Worm (Caenorhabditis elegans) whole organism, L4 larva: ENCODE measurements around the gene C45G9.6.
"Not testable (repeated sequence)": the region's sequence is repeated elsewhere in the genome, so short reads cannot be mapped to it uniquely, and the experiment has no call there.

ENCODE experiments used
- T20F7.1 ChIP-seq: fragments of 200-800 bp; sonication (Bioruptor generic); optimal IDR thresholded peaks from 2 replicates; lab custom pipeline; 2018; ENCODE audit warnings: mild to moderate bottlenecking, missing genetic modification characterization, missing compliant biosample characterization
- T26A8.4 ChIP-seq: fragments of 200-800 bp; sonication (Bioruptor generic); IDR thresholded peaks from 2 replicates; pipeline ENCODE4 v1.3.6; 2022; ENCODE audit warnings: missing genetic modification characterization, missing compliant biosample characterization
- ZK337.2 ChIP-seq: fragments of 200-800 bp; sonication (Bioruptor generic); IDR thresholded peaks from 2 replicates; pipeline ENCODE4 v1.3.6; 2022; ENCODE audit warnings: missing genetic modification reagents, missing genetic modification characterization, missing compliant biosample characterization
- ZK546.5 ChIP-seq, 2 experiments: sonication (generic microtip); optimal IDR thresholded peaks; 2 replicates each; lab custom pipeline; 2017; ENCODE audit warnings: missing biosample characterization in 2 of 2, missing genetic modification characterization in 2 of 2
- aha-1 ChIP-seq: fragments of 150-350 bp; peaks from one replicate; lab custom pipeline; 2014; ENCODE audit warnings: missing biosample characterization, missing genetic modification characterization
- arid-1 ChIP-seq: fragments of 200-800 bp; sonication (Bioruptor generic); conservative IDR thresholded peaks from 2 replicates; pipeline ENCODE4 v1.3.6; 2022; ENCODE audit warnings: missing genetic modification reagents, missing genetic modification characterization, missing compliant biosample characterization
- attf-4 ChIP-seq: sonication (generic microtip); optimal IDR thresholded peaks from 3 replicates; lab custom pipeline; 2017; ENCODE audit warnings: missing biosample characterization, missing genetic modification characterization
- ceh-28 ChIP-seq: fragments of 150-350 bp; optimal IDR thresholded peaks from 2 replicates; lab custom pipeline; 2014; ENCODE audit warnings: missing biosample characterization, missing genetic modification reagents, missing genetic modification characterization
- ceh-32 ChIP-seq: sonication (generic microtip); optimal IDR thresholded peaks from 2 replicates; lab custom pipeline; 2016; ENCODE audit warnings: mild to moderate bottlenecking, missing genetic modification characterization, missing compliant biosample characterization; ENCODE audit not compliant: poor library complexity
- ceh-44 ChIP-seq: fragments of 200-800 bp; sonication (Bioruptor generic); IDR thresholded peaks from 2 replicates; pipeline ENCODE4 v1.3.6; 2022; ENCODE audit warnings: missing genetic modification reagents, missing genetic modification characterization, missing compliant biosample characterization
- daf-12 ChIP-seq: fragments of 150-350 bp; optimal IDR thresholded peaks from 2 replicates; lab custom pipeline; 2014; ENCODE audit warnings: missing biosample characterization, missing genetic modification reagents, missing genetic modification characterization
- daf-16 ChIP-seq, 3 experiments: sonication (generic microtip); optimal IDR thresholded peaks; 2 replicates each; lab custom pipeline; 2016 to 2017; ENCODE audit warnings: missing genetic modification characterization in 3 of 3, missing genetic modification reagents in 3 of 3, mild to moderate bottlenecking in 2 of 3, missing compliant biosample characterization in 2 of 3, missing biosample characterization in 1 of 3, moderate library complexity in 1 of 3
- dmd-9 ChIP-seq: fragments of 200-800 bp; sonication (Bioruptor generic); IDR thresholded peaks from 2 replicates; pipeline ENCODE4 v1.3.6; 2022; ENCODE audit warnings: missing genetic modification reagents, missing genetic modification characterization, missing compliant biosample characterization
- dpl-1 ChIP-seq: fragments of 150-350 bp; optimal IDR thresholded peaks from 2 replicates; lab custom pipeline; 2014; ENCODE audit warnings: missing biosample characterization, missing genetic modification reagents, missing genetic modification characterization
- duxl-1 ChIP-seq: sonication (generic microtip); optimal IDR thresholded peaks from 2 replicates; lab custom pipeline; 2016; ENCODE audit warnings: mild to moderate bottlenecking, missing genetic modification characterization, moderate library complexity, missing compliant biosample characterization; ENCODE audit not compliant: poor library complexity
- fkh-10 ChIP-seq: fragments of 150-350 bp; optimal IDR thresholded peaks from 2 replicates; lab custom pipeline; 2014; ENCODE audit warnings: missing biosample characterization, missing genetic modification reagents, missing genetic modification characterization
- gei-8 ChIP-seq: fragments of 200-800 bp; sonication (Bioruptor generic); optimal IDR thresholded peaks from 2 replicates; lab custom pipeline; 2018; ENCODE audit warnings: mild to moderate bottlenecking, missing genetic modification characterization, missing compliant biosample characterization
- hif-1 ChIP-seq, 2 experiments: sonication (generic microtip); optimal IDR thresholded peaks; 2 replicates each; lab custom pipeline; 2016 to 2017; ENCODE audit warnings: missing compliant biosample characterization in 2 of 2, missing genetic modification characterization in 2 of 2, missing genetic modification reagents in 2 of 2, missing genotype in 2 of 2, mild to moderate bottlenecking in 1 of 2
- hlh-11 ChIP-seq: fragments of 200-800 bp; sonication (Bioruptor generic); optimal IDR thresholded peaks from 2 replicates; lab custom pipeline; 2018; ENCODE audit warnings: mild to moderate bottlenecking, missing genetic modification characterization, missing compliant biosample characterization
- jun-1 ChIP-seq: fragments of 150-350 bp; optimal IDR thresholded peaks from 2 replicates; lab custom pipeline; 2014; ENCODE audit warnings: missing biosample characterization, missing genetic modification reagents, missing genetic modification characterization
- lin-13 ChIP-seq: fragments of 150-350 bp; optimal IDR thresholded peaks from 2 replicates; lab custom pipeline; 2014; ENCODE audit warnings: missing biosample characterization, missing genetic modification reagents, missing genetic modification characterization
- lin-15B ChIP-seq: fragments of 150-350 bp; sonication (generic microtip); optimal IDR thresholded peaks from 3 replicates; lab custom pipeline; 2014; ENCODE audit warnings: missing biosample characterization, missing genetic modification characterization
- lin-39 ChIP-seq: fragments of 150-350 bp; optimal IDR thresholded peaks from 2 replicates; lab custom pipeline; 2014; ENCODE audit warnings: missing biosample characterization, missing genetic modification reagents, missing genetic modification characterization
- madf-9 ChIP-seq: fragments of 200-800 bp; sonication (Bioruptor generic); conservative IDR thresholded peaks from 2 replicates; pipeline ENCODE4 v1.3.6; 2022; ENCODE audit warnings: missing genetic modification reagents, missing genetic modification characterization, missing compliant biosample characterization
- mdt-29 ChIP-seq: fragments of 200-800 bp; sonication (Bioruptor generic); IDR thresholded peaks from 2 replicates; pipeline ENCODE4 v1.3.6; 2022; ENCODE audit warnings: missing genetic modification reagents, missing genetic modification characterization, missing compliant biosample characterization
- mes-2 ChIP-seq: sonication (generic microtip); optimal IDR thresholded peaks from 2 replicates; lab custom pipeline; 2016; ENCODE audit warnings: missing genotype, mild to moderate bottlenecking, missing genetic modification characterization, missing compliant biosample characterization; ENCODE audit not compliant: poor library complexity, severe bottlenecking
- mxl-3 ChIP-seq: fragments of 200-800 bp; sonication (Bioruptor generic); optimal IDR thresholded peaks from 2 replicates; lab custom pipeline; 2018; ENCODE audit warnings: mild to moderate bottlenecking, missing genetic modification characterization, missing compliant biosample characterization
- nhr-102 ChIP-seq: sonication (generic microtip); optimal IDR thresholded peaks from 2 replicates; lab custom pipeline; 2016; ENCODE audit warnings: mild to moderate bottlenecking, missing genetic modification characterization, moderate library complexity, missing compliant biosample characterization
- nhr-11 ChIP-seq: fragments of 150-350 bp; optimal IDR thresholded peaks from 2 replicates; lab custom pipeline; 2014; ENCODE audit warnings: missing biosample characterization, missing genetic modification characterization
- nhr-25 ChIP-seq: sonication (generic microtip); optimal IDR thresholded peaks from 2 replicates; lab custom pipeline; 2017; ENCODE audit warnings: missing genetic modification characterization, mild to moderate bottlenecking, missing compliant biosample characterization, antibody characterized with exemption, moderate library complexity, borderline replicate concordance; ENCODE audit not compliant: insufficient read depth
- nhr-28 ChIP-seq: fragments of 150-350 bp; optimal IDR thresholded peaks from 2 replicates; lab custom pipeline; 2014; ENCODE audit warnings: missing biosample characterization, missing genetic modification characterization
- nhr-42 ChIP-seq: fragments of 200-800 bp; sonication (Bioruptor generic); IDR thresholded peaks from 2 replicates; pipeline ENCODE4 v1.3.6; 2022; ENCODE audit warnings: missing genetic modification characterization, missing compliant biosample characterization
- pqm-1 ChIP-seq: sonication (generic microtip); optimal IDR thresholded peaks from 2 replicates; lab custom pipeline; 2017; ENCODE audit warnings: missing biosample characterization, missing genetic modification characterization
- rbr-2 ChIP-seq: sonication (generic microtip); optimal IDR thresholded peaks from 2 replicates; lab custom pipeline; 2016; ENCODE audit warnings: missing genotype, missing genetic modification characterization, missing compliant biosample characterization
- sdz-12 ChIP-seq: fragments of 200-800 bp; sonication (Bioruptor generic); optimal IDR thresholded peaks from 2 replicates; lab custom pipeline; 2018; ENCODE audit warnings: mild to moderate bottlenecking, missing genetic modification characterization, missing compliant biosample characterization
- skn-1 ChIP-seq: fragments of 150-350 bp; optimal IDR thresholded peaks from 2 replicates; lab custom pipeline; 2014; ENCODE audit warnings: missing biosample characterization, missing genetic modification characterization
- spr-1 ChIP-seq: sonication (generic microtip); optimal IDR thresholded peaks from 2 replicates; lab custom pipeline; 2016; ENCODE audit warnings: mild to moderate bottlenecking, missing genetic modification characterization, missing compliant biosample characterization
- tag-97 ChIP-seq: fragments of 200-800 bp; sonication (Bioruptor generic); IDR thresholded peaks from 2 replicates; pipeline ENCODE4 v1.3.6; 2022; ENCODE audit warnings: missing genetic modification characterization, missing compliant biosample characterization
- unc-130 ChIP-seq: sonication (generic microtip); optimal IDR thresholded peaks from 2 replicates; lab custom pipeline; 2016; ENCODE audit warnings: missing genetic modification reagents, missing genetic modification characterization, missing compliant biosample characterization
- unc-39 ChIP-seq: sonication (generic microtip); optimal IDR thresholded peaks from 2 replicates; lab custom pipeline; 2017; ENCODE audit warnings: missing biosample characterization, missing genetic modification characterization
- zfp-3 ChIP-seq: fragments of 200-800 bp; sonication (Bioruptor generic); conservative IDR thresholded peaks from 2 replicates; pipeline ENCODE4 v1.3.6; 2022; ENCODE audit warnings: missing genetic modification reagents, missing genetic modification characterization, missing compliant biosample characterization
- zip-2 ChIP-seq: fragments of 150-350 bp; optimal IDR thresholded peaks from 2 replicates; lab custom pipeline; 2014; ENCODE audit warnings: missing biosample characterization, missing genetic modification characterization
- ztf-7 ChIP-seq: fragments of 150-350 bp; optimal IDR thresholded peaks from 2 replicates; lab custom pipeline; 2014; ENCODE audit warnings: missing biosample characterization, missing genetic modification characterization

The C45G9.6 gene

DNA sequence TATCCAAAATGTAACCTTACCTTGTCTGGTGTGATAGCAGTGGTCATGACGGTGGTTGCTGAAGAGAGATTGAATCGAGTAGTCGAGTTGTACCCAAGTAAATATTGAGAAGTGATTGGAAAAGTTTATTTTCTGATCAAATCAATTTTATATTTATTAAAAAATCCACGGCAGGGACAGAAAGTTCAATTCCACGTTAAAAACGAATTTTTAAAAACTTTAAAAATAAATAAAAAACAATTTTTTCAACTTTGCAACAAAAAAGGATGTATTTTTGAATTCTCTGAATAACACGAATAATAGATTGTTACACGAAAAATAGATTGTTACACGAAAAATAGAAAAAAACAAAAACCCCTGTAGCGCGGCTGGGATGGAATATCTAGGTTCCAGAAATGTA is 19.5 kb downstream of the C45G9.6 start, which contains the start of gene C45G9.9:
C45G9.9 (minus strand) TSS at position 101 of the 400 bp plus-strand sequence.
- not testable (repeated sequence) for TF ChIP-seq daf-16 (GFP tag; optimal IDR thresholded peaks at IDR 0.05; lab: Kevin White, UChicago); daf-16 (tag; optimal IDR thresholded peaks at IDR 0.05; lab: Kevin White, UChicago); ceh-32 (tag; lab: Kevin White, UChicago); sdz-12 (GFP tag; lab: Kevin White, UChicago)

DNA sequence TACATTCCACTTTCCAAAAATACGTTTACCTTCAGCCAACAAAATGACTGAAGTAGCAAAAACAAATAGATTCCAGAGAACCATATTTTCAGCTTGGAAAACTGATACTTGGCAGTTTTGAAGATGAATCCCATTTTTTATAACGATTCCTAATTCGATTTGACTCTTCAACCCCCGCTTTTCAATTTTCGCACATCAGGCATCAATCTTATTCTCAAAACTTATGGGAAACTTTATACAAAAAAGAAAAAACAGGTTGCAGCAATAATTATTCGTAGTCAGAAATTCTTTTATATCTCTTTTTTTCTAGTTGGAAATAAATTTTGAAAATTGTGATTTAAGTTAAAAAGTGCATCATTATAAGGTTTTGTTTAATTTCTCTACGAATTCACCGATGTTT is 25.5 kb downstream of the C45G9.6 start, which contains the start of gene C45G9.10:
C45G9.10 (minus strand) TSS at position 101 of the 400 bp plus-strand sequence.
- no peak for TF ChIP-seq gei-8 (GFP tag; lab: Kevin White, UChicago)
- TF ChIP-seq jun-1 (tag; lab: Kevin White, UChicago): no peak
- no peak for TF ChIP-seq hlh-11 (tag; lab: Kevin White, UChicago)
- TF ChIP-seq mdt-29 (GFP tag; lab: Robert Waterston, UW): no peak
- TF ChIP-seq ztf-7 (tag; lab: Kevin White, UChicago): no peak
- peak; percentile 64 for TF ChIP-seq aha-1
- TF ChIP-seq attf-4: no peak
- TF ChIP-seq madf-9 (GFP tag; lab: Robert Waterston, UW): no peak
- TF ChIP-seq, all 104 proteins: peak for 1

DNA sequence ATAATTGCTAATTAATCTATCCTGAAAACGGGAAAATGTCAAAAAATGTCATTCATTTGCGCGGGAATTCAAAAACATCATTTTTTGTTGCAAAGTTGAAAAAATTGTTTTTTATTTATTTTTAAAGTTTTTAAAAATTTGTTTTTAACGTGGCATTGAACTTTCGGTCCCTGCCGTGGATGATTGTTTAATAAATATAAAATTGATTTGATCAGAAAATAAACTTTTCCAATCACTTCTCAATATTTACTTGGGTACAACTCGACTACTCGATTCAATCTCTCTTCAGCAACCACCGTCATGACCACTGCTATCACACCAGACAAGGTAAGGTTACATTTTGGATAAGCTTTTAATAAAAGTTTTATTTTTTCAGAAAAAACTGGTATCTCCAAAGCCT is 26.1 kb downstream of the C45G9.6 start, which contains the start of gene C45G9.4:
C45G9.4 (plus strand) TSS at position 301 of the 400 bp plus-strand sequence.
- not testable (repeated sequence) for TF ChIP-seq duxl-1; skn-1 (tag; lab: Kevin White, UChicago); rbr-2 (tag; lab: Kevin White, UChicago)

DNA sequence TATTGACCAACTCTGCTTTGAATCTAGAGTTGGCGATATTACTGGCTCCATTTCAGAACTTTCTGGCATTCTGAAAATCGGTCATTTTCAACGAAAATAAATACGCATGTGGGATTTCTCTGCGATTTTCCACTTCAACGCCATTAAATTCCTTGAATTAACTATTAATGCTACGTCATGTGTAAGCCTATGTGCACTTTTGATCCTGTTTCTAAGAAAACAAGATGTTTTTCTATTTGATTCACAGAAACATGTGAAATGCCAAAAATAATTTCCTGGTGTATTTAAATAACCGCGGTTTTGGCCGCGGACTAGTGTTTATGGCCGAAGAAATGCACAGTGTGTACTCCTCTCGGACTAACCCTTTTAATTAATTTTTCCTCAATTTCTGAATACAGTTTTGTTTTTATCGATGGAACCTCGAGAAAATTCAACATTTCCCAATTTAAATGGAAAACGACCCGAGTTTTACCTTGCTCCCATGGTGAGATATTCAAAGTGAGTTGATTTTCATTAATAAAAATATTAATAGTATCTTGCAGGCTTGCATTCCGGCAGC is 32.5 kb downstream of the C45G9.6 start, which contains the start of the genes C45G9.11 and C45G9.2:
C45G9.11 (minus strand) TSS at position 51 of the 559 bp plus-strand sequence.
C45G9.2 (plus strand) TSS at position 392 of the 559 bp plus-strand sequence.
- TF ChIP-seq hif-1 (tag; optimal IDR thresholded peaks at IDR 0.05; lab: Kevin White, UChicago) (peak in 1 of 2 experiments; percentile 84), tag-97 (GFP tag; lab: Robert Waterston, UW) (no peak), ZK337.2 (GFP tag; lab: Robert Waterston, UW) (peak; percentile 89), attf-4 (no peak), spr-1 (no peak), ceh-28 (no peak), arid-1 (GFP tag; lab: Robert Waterston, UW) (no peak), ceh-44 (GFP tag; lab: Robert Waterston, UW) (peak; percentile 70; the same call in 1 of the 2 replicates), T26A8.4 (GFP tag; lab: Robert Waterston, UW) (no peak), fkh-10 (GFP tag; lab: Kevin White, UChicago) (no peak), ztf-7 (tag; lab: Kevin White, UChicago) (peak; percentile 24), ceh-32 (tag; lab: Kevin White, UChicago) (no peak), duxl-1 (peak; percentile 35), ZK546.5 (tag; optimal IDR thresholded peaks at IDR 0.05; lab: Kevin White, UChicago) (no peak), zfp-3 (GFP tag; lab: Robert Waterston, UW) (0 out of 2 replicates have a peak, but pooled peaks have one; percentile 13), pqm-1 (tag; lab: Kevin White, UChicago) (no peak), nhr-42 (no peak), mes-2 (tag; lab: Kevin White, UChicago) (peak; percentile 99), aha-1 (no peak), nhr-102 (tag; lab: Kevin White, UChicago) (no peak), T20F7.1 (GFP tag; lab: Kevin White, UChicago) (peak; percentile 44), lin-13 (GFP tag; lab: Kevin White, UChicago) (peak; percentile 18), dmd-9 (GFP tag; lab: Robert Waterston, UW) (peak; percentile 84), daf-12 (tag; lab: Kevin White, UChicago) (no peak), dpl-1 (GFP tag; lab: Kevin White, UChicago) (peak; percentile 94), mxl-3 (GFP tag; lab: Kevin White, UChicago) (no peak), nhr-11 (tag; lab: Kevin White, UChicago) (no peak), nhr-28 (tag; lab: Kevin White, UChicago) (no peak), nhr-25 (tag; lab: Kevin White, UChicago) (no peak), unc-39 (no peak), lin-39 (tag; lab: Kevin White, UChicago) (no peak), lin-15B (tag; lab: Kevin White, UChicago) (no peak), rbr-2 (tag; lab: Kevin White, UChicago) (peak; percentile 49), unc-130 (peak; percentile 78), zip-2 (no peak)
